Worm (Caenorhabditis elegans) whole organism, L3 larva: Measurements from ENCODE around the gene gpb-1.

Source experiments
- R02D3.7 ChIP-seq: fragments of 150-350 bp; optimal IDR thresholded peaks from 2 replicates; lab custom pipeline; 2014; ENCODE audit warnings: missing biosample characterization, missing genetic modification characterization
- mdl-1 ChIP-seq: fragments of 150-350 bp; optimal IDR thresholded peaks from 2 replicates; lab custom pipeline; 2014; ENCODE audit warnings: missing biosample characterization, missing genetic modification characterization
- nhr-237 ChIP-seq: fragments of 150-350 bp; optimal IDR thresholded peaks from 2 replicates; lab custom pipeline; 2014; ENCODE audit warnings: missing biosample characterization, missing genetic modification characterization
- nhr-25 ChIP-seq: sonication (generic microtip); optimal IDR thresholded peaks from 2 replicates; lab custom pipeline; 2017; ENCODE audit warnings: missing biosample characterization, missing genetic modification characterization
- nhr-28 ChIP-seq: fragments of 150-350 bp; optimal IDR thresholded peaks from 2 replicates; lab custom pipeline; 2014; ENCODE audit warnings: missing biosample characterization, missing genetic modification characterization
- nhr-43 ChIP-seq: sonication (generic microtip); optimal IDR thresholded peaks from 2 replicates; lab custom pipeline; 2016; ENCODE audit warnings: mild to moderate bottlenecking, missing genetic modification characterization, missing compliant biosample characterization; ENCODE audit not compliant: poor library complexity, severe bottlenecking
- nhr-76 ChIP-seq: fragments of 150-350 bp; sonication (generic microtip); optimal IDR thresholded peaks from 5 replicates; lab custom pipeline; 2014; ENCODE audit warnings: missing biosample characterization, missing genetic modification characterization
- pha-4 ChIP-seq: fragments of 150-350 bp; optimal IDR thresholded peaks from 2 replicates; lab custom pipeline; 2014; ENCODE audit warnings: missing biosample characterization, missing genetic modification reagents, missing genetic modification characterization
- unc-39 ChIP-seq: sonication (generic microtip); optimal IDR thresholded peaks from 4 replicates; lab custom pipeline; 2017; ENCODE audit warnings: missing biosample characterization, missing genetic modification characterization
- unc-62 ChIP-seq: fragments of 150-350 bp; sonication (generic microtip); optimal IDR thresholded peaks from 4 replicates; lab custom pipeline; 2014; ENCODE audit warnings: missing biosample characterization, missing genetic modification reagents, missing genetic modification characterization
- ztf-11 ChIP-seq: fragments of 150-350 bp; optimal IDR thresholded peaks from 2 replicates; lab custom pipeline; 2014; ENCODE audit warnings: missing biosample characterization, missing genetic modification characterization

DNA sequence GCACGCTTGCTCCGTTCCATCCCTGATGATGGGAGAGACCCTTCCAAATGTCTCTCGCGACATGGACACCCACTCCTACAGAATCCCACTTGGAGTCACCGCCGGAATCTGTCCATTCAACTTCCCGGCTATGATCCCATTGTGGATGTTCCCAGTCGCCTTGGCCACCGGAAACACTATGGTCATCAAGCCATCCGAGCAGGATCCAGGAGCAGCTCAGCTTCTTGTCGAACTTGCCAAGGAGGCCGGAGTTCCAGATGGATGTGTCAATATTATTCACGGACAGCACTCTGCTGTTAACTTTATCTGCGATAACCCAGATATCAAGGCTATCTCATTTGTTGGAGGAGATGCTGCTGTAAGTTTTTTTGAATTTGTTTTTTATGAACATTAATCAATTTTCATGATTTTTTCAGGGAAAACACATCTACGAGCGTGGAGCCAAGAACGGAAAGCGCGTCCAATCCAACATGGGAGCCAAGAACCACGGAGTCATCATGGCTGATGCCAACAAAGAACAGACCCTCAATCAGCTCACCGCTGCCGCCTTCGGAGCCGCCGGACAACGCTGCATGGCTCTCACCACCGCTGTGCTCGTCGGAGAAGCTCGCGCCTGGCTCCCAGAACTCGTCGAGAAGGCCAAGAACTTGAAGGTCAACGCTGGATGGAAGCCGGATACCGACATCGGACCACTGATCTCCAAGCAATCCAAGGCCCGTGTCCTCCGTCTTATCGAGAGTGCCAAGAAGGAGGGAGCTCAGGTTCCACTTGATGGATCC, 18.5 kb downstream of the gpb-1 start:
- TF ChIP-seq pha-4 (tag; lab: Kevin White, UChicago) = no peak
- TF ChIP-seq nhr-43 (tag; lab: Kevin White, UChicago) = no peak
- no peak for TF ChIP-seq unc-39
- TF ChIP-seq ztf-11 = no peak
- TF ChIP-seq mdl-1 (tag; lab: Kevin White, UChicago) = no peak
- no peak for TF ChIP-seq R02D3.7 (tag; lab: Kevin White, UChicago)
- TF ChIP-seq nhr-76 = no peak
- TF ChIP-seq nhr-237 (tag; lab: Kevin White, UChicago) = no peak
- no peak for TF ChIP-seq nhr-25
- TF ChIP-seq nhr-28 (tag; lab: Kevin White, UChicago) = no peak
- TF ChIP-seq unc-62 = no peak
